Worm (Caenorhabditis elegans): ENCODE results near the gene T02B11.4.

DNA sequence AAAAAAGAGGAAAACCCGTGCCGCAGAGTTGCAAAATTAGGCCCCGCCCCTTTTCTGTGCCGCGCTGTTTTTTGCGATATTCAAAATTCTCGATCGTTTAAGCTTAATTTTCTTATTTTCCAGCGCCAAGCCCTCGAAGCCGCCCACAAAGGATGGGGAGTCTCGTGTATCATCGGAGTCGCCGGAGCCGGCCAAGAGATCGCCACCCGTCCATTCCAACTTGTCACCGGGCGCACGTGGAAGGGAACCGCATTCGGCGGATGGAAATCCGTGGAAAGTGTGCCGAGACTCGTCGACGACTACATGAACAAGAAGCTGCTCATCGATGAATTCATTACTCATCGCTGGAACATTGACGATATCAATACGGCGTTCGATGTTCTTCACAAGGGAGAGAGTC, 44.8 kb upstream of the T02B11.4 start:
- no peak for TF ChIP-seq ama-1 (optimal IDR thresholded peaks at IDR 0.05)
- TF ChIP-seq ama-1 (GFP tag; optimal IDR thresholded peaks at IDR 0.05), result no peak
- no peak for TF ChIP-seq F10E7.11 (tag; optimal IDR thresholded peaks at IDR 0.05)
- no peak for TF ChIP-seq F23B12.7 (tag; optimal IDR thresholded peaks at IDR 0.05; ENCODE audit: insufficient read depth)
- no peak for TF ChIP-seq ceh-27 (GFP tag; optimal IDR thresholded peaks at IDR 0.05)
- no peak for TF ChIP-seq F22D6.2 (tag; optimal IDR thresholded peaks at IDR 0.05)
- no peak for TF ChIP-seq F52B5.7 (tag; optimal IDR thresholded peaks at IDR 0.05)
- TF ChIP-seq Y53F4B.3 (GFP tag; IDR thresholded peaks at IDR 0.05), result no peak
- no peak for TF ChIP-seq attf-3 (GFP tag; conservative IDR thresholded peaks at IDR 0.05)
- TF ChIP-seq nfya-1 (tag; optimal IDR thresholded peaks at IDR 0.05; ENCODE audit: borderline replicate concordance, insufficient read depth), result no peak
- TF ChIP-seq egl-18 (GFP tag; IDR thresholded peaks at IDR 0.05), result no peak
- TF ChIP-seq efl-1 (GFP tag; optimal IDR thresholded peaks at IDR 0.05), result no peak
